Fruit fly (Drosophila melanogaster): ENCODE results near the gene ghi.

Gene ghi

DNA sequence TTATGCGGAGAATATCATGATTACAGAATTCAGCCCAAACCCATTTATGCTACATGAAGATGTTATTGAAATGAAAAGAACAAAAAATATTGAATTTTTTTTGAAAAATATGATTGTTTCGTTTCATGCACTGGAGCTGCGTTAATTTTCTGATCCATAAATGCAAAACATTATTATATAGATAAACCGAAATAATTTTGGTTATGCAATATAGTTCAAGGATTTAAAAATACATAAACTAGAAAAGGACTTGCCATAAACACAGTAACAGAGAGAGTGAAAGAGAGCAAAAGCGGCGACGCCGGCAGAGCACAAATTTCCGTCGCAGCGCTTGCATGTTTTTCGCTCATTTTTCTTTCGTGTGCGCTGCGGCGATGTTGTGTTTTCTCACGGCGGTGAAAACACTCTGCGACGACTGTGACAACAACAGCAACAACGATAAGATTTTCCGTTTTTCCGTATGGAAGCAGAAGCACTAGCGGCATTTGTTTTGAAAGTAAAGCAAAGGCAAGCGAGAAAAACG lies 10.6 kb downstream of the ghi start (continued):
- TF ChIP-seq Hr83 (GFP tag; optimal IDR thresholded peaks at IDR 0.05; ENCODE audit: poor library complexity, severe bottlenecking) = no peak
- TF ChIP-seq Rel (GFP tag; optimal IDR thresholded peaks at IDR 0.05) = no peak
- peak; percentile 61 for TF ChIP-seq Rel (tag; optimal IDR thresholded peaks at IDR 0.05)
- TF ChIP-seq OdsH (GFP tag; optimal IDR thresholded peaks at IDR 0.05) = peak; percentile 78
- TF ChIP-seq tai (GFP tag; optimal IDR thresholded peaks at IDR 0.05) = peak; percentile 61
- no peak for TF ChIP-seq pan (optimal IDR thresholded peaks at IDR 0.05)

- TF ChIP-seq CrebA (GFP tag; optimal IDR thresholded peaks at IDR 0.05; ENCODE audit: borderline replicate concordance) = no peak
- TF ChIP-seq Rel (GFP tag; optimal IDR thresholded peaks at IDR 0.05) = no peak
- no peak for TF ChIP-seq Rel (tag; optimal IDR thresholded peaks at IDR 0.05)
- no peak for TF ChIP-seq rgr (GFP tag; optimal IDR thresholded peaks at IDR 0.05)
- TF ChIP-seq HLH106 (tag; optimal IDR thresholded peaks at IDR 0.05) = no peak
- TF ChIP-seq Myc (optimal IDR thresholded peaks at IDR 0.05) = no peak
- no peak for TF ChIP-seq foxo (GFP tag; optimal IDR thresholded peaks at IDR 0.05)
- no peak for TF ChIP-seq brk (GFP tag; optimal IDR thresholded peaks at IDR 0.05)
- no peak for TF ChIP-seq CG32264 (GFP tag; optimal IDR thresholded peaks at IDR 0.05)
Measured at dm6 chr3L:9462794-9463193, 11.1 kb downstream of the ghi start.

DNA sequence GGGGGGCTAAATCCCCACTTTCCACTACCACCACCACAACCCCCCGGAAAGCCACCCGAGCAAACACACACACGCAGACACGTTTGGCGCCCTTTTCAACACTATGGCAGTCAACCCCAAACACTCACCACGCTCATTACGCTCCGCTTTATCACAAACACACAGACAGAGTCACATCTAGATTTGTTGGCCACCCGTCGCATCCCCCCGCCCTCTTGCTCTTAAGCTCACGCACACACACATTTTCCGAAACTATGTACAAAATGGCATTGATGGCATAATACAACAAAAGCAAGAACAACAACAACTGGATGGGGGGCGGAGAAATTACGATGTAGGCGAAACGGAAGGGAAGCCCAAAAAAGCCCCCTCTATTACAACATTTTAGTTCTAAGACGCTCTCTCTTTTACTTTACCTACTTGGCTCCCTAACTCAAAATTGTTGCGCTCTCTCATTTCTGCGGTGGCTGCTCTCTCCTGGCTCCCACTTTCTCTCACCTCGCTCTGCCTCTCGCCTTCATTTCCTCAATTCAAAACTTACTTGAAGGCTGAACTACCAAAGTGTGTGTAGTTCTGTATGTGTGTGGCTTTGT lies 14.1 kb downstream of the ghi start:
- TF ChIP-seq usp (GFP tag; optimal IDR thresholded peaks at IDR 0.05) (no peak), OdsH (GFP tag; optimal IDR thresholded peaks at IDR 0.05) (no peak), rgr (GFP tag; optimal IDR thresholded peaks at IDR 0.05) (no peak), Abd-B (GFP tag; optimal IDR thresholded peaks at IDR 0.05) (no peak), sage (GFP tag; optimal IDR thresholded peaks at IDR 0.05) (no peak), foxo (GFP tag; optimal IDR thresholded peaks at IDR 0.05) (no peak), pan (optimal IDR thresholded peaks at IDR 0.05) (no peak), woc (GFP tag; optimal IDR thresholded peaks at IDR 0.05) (no peak), dl (GFP tag; optimal IDR thresholded peaks at IDR 0.05; ENCODE audit: insufficient read depth in 1 of 2, partially characterized antibody in 2 of 2) (no peak), GATAd (GFP tag; optimal IDR thresholded peaks at IDR 0.05) (no peak), tai (GFP tag; optimal IDR thresholded peaks at IDR 0.05) (no peak), CrebA (GFP tag; optimal IDR thresholded peaks at IDR 0.05; ENCODE audit: borderline replicate concordance) (no peak), jim (GFP tag; optimal IDR thresholded peaks at IDR 0.05) (no peak), Hr78 (GFP tag; optimal IDR thresholded peaks at IDR 0.05) (no peak), Myc (optimal IDR thresholded peaks at IDR 0.05) (no peak), CG9705 (GFP tag; optimal IDR thresholded peaks at IDR 0.05) (no peak), sv (GFP tag; optimal IDR thresholded peaks at IDR 0.05) (no peak)

DNA sequence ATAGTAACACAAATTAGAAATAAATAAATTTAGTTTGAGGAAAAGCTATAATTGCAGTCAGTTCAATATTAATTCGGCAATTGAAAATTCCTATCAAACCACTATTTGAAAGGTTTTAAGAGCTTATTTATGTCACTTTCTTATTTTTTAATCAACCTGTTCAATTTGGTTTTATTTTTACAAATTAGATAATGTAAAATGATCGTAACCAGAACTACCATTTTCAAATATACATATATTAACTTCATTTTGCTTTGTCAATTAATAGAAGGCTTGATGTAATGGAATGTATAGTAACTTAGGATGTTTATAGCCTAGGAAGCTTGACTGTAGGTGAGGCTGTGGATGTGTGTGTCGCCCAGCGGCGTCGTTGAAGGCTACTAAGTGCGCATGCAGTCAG lies 14.9 kb downstream of the ghi start:
- TF ChIP-seq CG32264 (GFP tag; optimal IDR thresholded peaks at IDR 0.05) (no peak), OdsH (GFP tag; optimal IDR thresholded peaks at IDR 0.05) (no peak), sage (GFP tag; optimal IDR thresholded peaks at IDR 0.05) (no peak), fru (GFP tag; optimal IDR thresholded peaks at IDR 0.05) (peak; percentile 18)

DNA sequence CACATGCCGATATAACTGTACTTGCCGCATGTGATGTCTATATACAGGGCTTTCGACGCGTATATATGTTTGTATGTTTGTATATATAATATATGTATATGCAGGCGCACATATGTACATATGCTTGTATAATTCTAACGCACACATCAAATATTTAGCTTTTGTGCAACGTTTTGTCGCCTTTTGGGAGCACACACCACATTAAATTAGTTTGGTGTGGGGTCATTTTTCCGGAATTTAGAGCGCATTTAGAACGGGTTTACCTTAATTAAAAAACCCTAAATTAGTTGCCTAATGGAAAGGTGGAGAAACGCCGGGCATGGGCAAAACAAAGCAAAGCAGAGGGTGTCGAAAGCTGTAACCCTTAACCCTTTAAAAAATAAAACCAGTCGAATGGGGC lies 15.6 kb downstream of the ghi start:
- no peak for TF ChIP-seq Myc (optimal IDR thresholded peaks at IDR 0.05)
- no peak for TF ChIP-seq rgr (GFP tag; optimal IDR thresholded peaks at IDR 0.05)
- no peak for TF ChIP-seq N (GFP tag; optimal IDR thresholded peaks at IDR 0.05)
- no peak for TF ChIP-seq dl (GFP tag; optimal IDR thresholded peaks at IDR 0.05; ENCODE audit: insufficient read depth in 1 of 2, partially characterized antibody in 2 of 2)
- TF ChIP-seq tai (GFP tag; optimal IDR thresholded peaks at IDR 0.05) = no peak
- no peak for TF ChIP-seq OdsH (GFP tag; optimal IDR thresholded peaks at IDR 0.05)
- TF ChIP-seq sage (GFP tag; optimal IDR thresholded peaks at IDR 0.05) = no peak
- TF ChIP-seq Jra (GFP tag; optimal IDR thresholded peaks at IDR 0.05) = no peak
- no peak for TF ChIP-seq CG32264 (GFP tag; optimal IDR thresholded peaks at IDR 0.05)

DNA sequence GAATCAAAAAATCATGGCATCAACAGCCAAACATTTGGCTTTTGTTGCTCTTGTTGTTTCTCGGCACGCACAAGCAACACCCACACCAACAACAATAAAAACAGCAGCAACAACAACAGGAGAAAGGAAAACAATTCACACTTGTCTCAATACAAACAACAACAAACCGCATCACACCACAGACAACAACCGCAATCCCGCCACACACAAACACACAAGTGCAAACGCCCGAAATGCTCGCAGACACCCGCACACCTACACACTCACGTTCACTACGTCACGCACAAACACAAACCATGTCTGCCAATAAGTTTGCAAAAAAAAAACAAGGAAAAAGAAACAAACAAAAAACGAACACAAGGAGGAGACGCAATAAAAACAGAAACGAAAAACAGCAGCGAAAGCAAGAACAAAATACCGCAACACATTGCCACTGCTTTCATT lies 16.1 kb downstream of the ghi start:
- TF ChIP-seq Hnf4 (GFP tag; optimal IDR thresholded peaks at IDR 0.05) = no peak
- TF ChIP-seq Jra (GFP tag; optimal IDR thresholded peaks at IDR 0.05) = no peak
- no peak for TF ChIP-seq Dif (GFP tag; optimal IDR thresholded peaks at IDR 0.05; ENCODE audit: partially characterized antibody)
- TF ChIP-seq foxo (GFP tag; optimal IDR thresholded peaks at IDR 0.05) = peak in 1 of 2 experiments; percentile 26
- no peak for TF ChIP-seq tai (GFP tag; optimal IDR thresholded peaks at IDR 0.05)
- no peak for TF ChIP-seq usp (GFP tag; optimal IDR thresholded peaks at IDR 0.05)
- TF ChIP-seq Mio (GFP tag; optimal IDR thresholded peaks at IDR 0.05) = no peak
- no peak for TF ChIP-seq pan (optimal IDR thresholded peaks at IDR 0.05)
- no peak for TF ChIP-seq Hr83 (GFP tag; optimal IDR thresholded peaks at IDR 0.05; ENCODE audit: poor library complexity, severe bottlenecking)
- no peak for TF ChIP-seq dsf (GFP tag; optimal IDR thresholded peaks at IDR 0.05; ENCODE audit: borderline replicate concordance)
- no peak for TF ChIP-seq Hr78 (GFP tag; optimal IDR thresholded peaks at IDR 0.05)
- no peak for TF ChIP-seq Vsx2 (GFP tag; optimal IDR thresholded peaks at IDR 0.05; ENCODE audit: partially characterized antibody)
- TF ChIP-seq ey (GFP tag; optimal IDR thresholded peaks at IDR 0.05) = no peak
- TF ChIP-seq sv (GFP tag; optimal IDR thresholded peaks at IDR 0.05) = no peak
- TF ChIP-seq dl (GFP tag; optimal IDR thresholded peaks at IDR 0.05; ENCODE audit: insufficient read depth in 1 of 2, partially characterized antibody in 2 of 2) = no peak
- no peak for TF ChIP-seq Dfd (GFP tag; optimal IDR thresholded peaks at IDR 0.05)
- TF ChIP-seq CG9705 (GFP tag; optimal IDR thresholded peaks at IDR 0.05) = no peak
- TF ChIP-seq jim (GFP tag; optimal IDR thresholded peaks at IDR 0.05) = no peak
- TF ChIP-seq GATAd (GFP tag; optimal IDR thresholded peaks at IDR 0.05) = no peak
- TF ChIP-seq brk (GFP tag; optimal IDR thresholded peaks at IDR 0.05) = no peak
- no peak for TF ChIP-seq woc (GFP tag; optimal IDR thresholded peaks at IDR 0.05)
- TF ChIP-seq fru (GFP tag; optimal IDR thresholded peaks at IDR 0.05) = no peak
- no peak for TF ChIP-seq CrebA (GFP tag; optimal IDR thresholded peaks at IDR 0.05; ENCODE audit: borderline replicate concordance)
- TF ChIP-seq HLH106 (tag; optimal IDR thresholded peaks at IDR 0.05) = no peak
- no peak for TF ChIP-seq sage (GFP tag; optimal IDR thresholded peaks at IDR 0.05)
- no peak for TF ChIP-seq OdsH (GFP tag; optimal IDR thresholded peaks at IDR 0.05)
- peak; percentile 68 for TF ChIP-seq Rel (GFP tag; optimal IDR thresholded peaks at IDR 0.05)
- TF ChIP-seq Rel (tag; optimal IDR thresholded peaks at IDR 0.05) = no peak
- TF ChIP-seq N (GFP tag; optimal IDR thresholded peaks at IDR 0.05) = no peak
- no peak for TF ChIP-seq lola (GFP tag; optimal IDR thresholded peaks at IDR 0.05)

Measured in whole organism, wandering third instar larva.